Worm (Caenorhabditis elegans) whole organism, late embryonic: ENCODE results near the gene act-5.
A peak's percentile ranks its signal among the peaks of the same experiment; 100 is the strongest.

Source experiments
- C08G9.2 ChIP-seq: sonication (generic microtip); optimal IDR thresholded peaks from 2 replicates; lab custom pipeline; 2016; ENCODE audit warnings: mild to moderate bottlenecking, missing genetic modification characterization, moderate library complexity, missing compliant biosample characterization
- C38D4.7 ChIP-seq: fragments of 200-800 bp; sonication (Bioruptor generic); optimal IDR thresholded peaks from 2 replicates; lab custom pipeline; 2018; ENCODE audit warnings: mild to moderate bottlenecking, missing genetic modification characterization, moderate library complexity, missing compliant biosample characterization
- F13H6.1 ChIP-seq: sonication (generic microtip); optimal IDR thresholded peaks from 2 replicates; lab custom pipeline; 2016; ENCODE audit warnings: missing genetic modification characterization, missing compliant biosample characterization
- K02D7.2 ChIP-seq: sonication (generic microtip); optimal IDR thresholded peaks from 2 replicates; lab custom pipeline; 2017; ENCODE audit warnings: mild to moderate bottlenecking, missing genetic modification characterization, missing compliant biosample characterization
- Y22D7AL.16 ChIP-seq: sonication (generic microtip); optimal IDR thresholded peaks from 2 replicates; lab custom pipeline; 2016; ENCODE audit warnings: missing genetic modification characterization, missing compliant biosample characterization
- ahr-1 ChIP-seq: sonication (generic microtip); optimal IDR thresholded peaks from 2 replicates; lab custom pipeline; 2016; ENCODE audit warnings: missing genetic modification characterization, missing compliant biosample characterization
- ama-1 ChIP-seq: fragments of 150-350 bp; optimal IDR thresholded peaks from 2 replicates; lab custom pipeline; 2014
- ceh-14 ChIP-seq: sonication (generic microtip); optimal IDR thresholded peaks from 2 replicates; lab custom pipeline; 2016; ENCODE audit warnings: missing genotype, missing genetic modification characterization, missing compliant biosample characterization
- ceh-2 ChIP-seq: sonication (generic microtip); optimal IDR thresholded peaks from 2 replicates; lab custom pipeline; 2016; ENCODE audit warnings: missing genotype, missing genetic modification characterization, missing compliant biosample characterization
- ceh-22 ChIP-seq: sonication (generic microtip); optimal IDR thresholded peaks from 2 replicates; lab custom pipeline; 2017; ENCODE audit warnings: missing biosample characterization, missing genetic modification characterization
- ceh-24 ChIP-seq: sonication (generic microtip); optimal IDR thresholded peaks from 2 replicates; lab custom pipeline; 2016; ENCODE audit warnings: mild to moderate bottlenecking, missing genetic modification characterization, missing compliant biosample characterization
- ceh-30 ChIP-seq: fragments of 150-350 bp; optimal IDR thresholded peaks from 2 replicates; lab custom pipeline; 2014; ENCODE audit warnings: missing biosample characterization, missing genetic modification characterization
- ceh-31 ChIP-seq: sonication (generic microtip); optimal IDR thresholded peaks from 2 replicates; lab custom pipeline; 2016; ENCODE audit warnings: missing genetic modification characterization, missing compliant biosample characterization
- ceh-48 ChIP-seq: sonication (generic microtip); optimal IDR thresholded peaks from 2 replicates; lab custom pipeline; 2016; ENCODE audit warnings: missing genetic modification characterization, inconsistent platforms, missing compliant biosample characterization
- ceh-6 ChIP-seq: fragments of 200-800 bp; sonication (Bioruptor generic); optimal IDR thresholded peaks from 2 replicates; lab custom pipeline; 2018; ENCODE audit warnings: mild to moderate bottlenecking, missing genetic modification characterization, missing compliant biosample characterization
- che-1 ChIP-seq: sonication (generic microtip); optimal IDR thresholded peaks from 2 replicates; lab custom pipeline; 2016; ENCODE audit warnings: mild to moderate bottlenecking, missing genetic modification characterization, missing compliant biosample characterization
- dmd-4 ChIP-seq: sonication (generic microtip); optimal IDR thresholded peaks from 2 replicates; lab custom pipeline; 2016; ENCODE audit warnings: borderline replicate concordance, missing genetic modification characterization, missing compliant biosample characterization
- elt-2 ChIP-seq: sonication (generic microtip); optimal IDR thresholded peaks from 2 replicates; lab custom pipeline; 2016; ENCODE audit warnings: missing genetic modification reagents, missing genetic modification characterization, missing compliant biosample characterization
- elt-4 ChIP-seq: sonication (generic microtip); optimal IDR thresholded peaks from 2 replicates; lab custom pipeline; 2016; ENCODE audit warnings: missing genetic modification characterization, missing compliant biosample characterization
- fkh-10 ChIP-seq: fragments of 150-350 bp; optimal IDR thresholded peaks from 2 replicates; lab custom pipeline; 2014; ENCODE audit warnings: missing biosample characterization, missing genetic modification reagents, missing genetic modification characterization
- fkh-6 ChIP-seq: sonication (generic microtip); optimal IDR thresholded peaks from 2 replicates; lab custom pipeline; 2016; ENCODE audit warnings: missing genetic modification characterization, missing compliant biosample characterization
- gmeb-2 ChIP-seq: sonication (generic microtip); optimal IDR thresholded peaks from 2 replicates; lab custom pipeline; 2016; ENCODE audit warnings: missing genetic modification characterization, inconsistent platforms, missing compliant biosample characterization
- hlh-15 ChIP-seq: sonication (generic microtip); optimal IDR thresholded peaks from 2 replicates; lab custom pipeline; 2016; ENCODE audit warnings: missing genetic modification characterization, missing compliant biosample characterization
- lin-11 ChIP-seq: fragments of 200-800 bp; sonication (Bioruptor generic); optimal IDR thresholded peaks from 2 replicates; lab custom pipeline; 2018; ENCODE audit warnings: mild to moderate bottlenecking, missing genetic modification characterization, missing compliant biosample characterization
- mec-3 ChIP-seq: sonication (generic microtip); optimal IDR thresholded peaks from 2 replicates; lab custom pipeline; 2016; ENCODE audit warnings: borderline replicate concordance, missing genetic modification characterization, missing compliant biosample characterization
- nhr-232 ChIP-seq: sonication (generic microtip); optimal IDR thresholded peaks from 2 replicates; lab custom pipeline; 2016; ENCODE audit warnings: missing genetic modification characterization, missing compliant biosample characterization
- odd-2 ChIP-seq: sonication (generic microtip); optimal IDR thresholded peaks from 2 replicates; lab custom pipeline; 2017; ENCODE audit warnings: antibody characterized with exemption, mild to moderate bottlenecking, missing genetic modification characterization, missing compliant biosample characterization
- pax-1 ChIP-seq: fragments of 150-350 bp; optimal IDR thresholded peaks from 2 replicates; lab custom pipeline; 2014; ENCODE audit warnings: missing biosample characterization, missing genetic modification characterization
- pha-2 ChIP-seq: sonication (generic microtip); optimal IDR thresholded peaks from 2 replicates; lab custom pipeline; 2017; ENCODE audit warnings: mild to moderate bottlenecking, missing genetic modification characterization, missing compliant biosample characterization
- pqm-1 ChIP-seq: sonication (generic microtip); optimal IDR thresholded peaks from 2 replicates; lab custom pipeline; 2016; ENCODE audit warnings: missing genetic modification characterization, missing compliant biosample characterization
- rnt-1 ChIP-seq: sonication (generic microtip); optimal IDR thresholded peaks from 2 replicates; lab custom pipeline; 2016; ENCODE audit warnings: missing genetic modification characterization, missing compliant biosample characterization
- sox-4 ChIP-seq: sonication (generic microtip); optimal IDR thresholded peaks from 2 replicates; lab custom pipeline; 2017; ENCODE audit warnings: mild to moderate bottlenecking, missing genetic modification characterization, inconsistent platforms, missing compliant biosample characterization
- syd-9 ChIP-seq: sonication (generic microtip); optimal IDR thresholded peaks from 2 replicates; lab custom pipeline; 2016; ENCODE audit warnings: mild to moderate bottlenecking, missing genetic modification characterization, moderate library complexity, missing compliant biosample characterization
- ttx-3 ChIP-seq: sonication (generic microtip); optimal IDR thresholded peaks from 2 replicates; lab custom pipeline; 2016; ENCODE audit warnings: missing genetic modification reagents, missing genetic modification characterization, missing compliant biosample characterization
- unc-55 ChIP-seq: sonication (generic microtip); optimal IDR thresholded peaks from 2 replicates; lab custom pipeline; 2017; ENCODE audit warnings: missing biosample characterization, missing genetic modification reagents, missing genetic modification characterization
- zip-5 ChIP-seq: sonication (generic microtip); optimal IDR thresholded peaks from 2 replicates; lab custom pipeline; 2016; ENCODE audit warnings: missing genetic modification characterization, missing compliant biosample characterization

Gene act-5

DNA sequence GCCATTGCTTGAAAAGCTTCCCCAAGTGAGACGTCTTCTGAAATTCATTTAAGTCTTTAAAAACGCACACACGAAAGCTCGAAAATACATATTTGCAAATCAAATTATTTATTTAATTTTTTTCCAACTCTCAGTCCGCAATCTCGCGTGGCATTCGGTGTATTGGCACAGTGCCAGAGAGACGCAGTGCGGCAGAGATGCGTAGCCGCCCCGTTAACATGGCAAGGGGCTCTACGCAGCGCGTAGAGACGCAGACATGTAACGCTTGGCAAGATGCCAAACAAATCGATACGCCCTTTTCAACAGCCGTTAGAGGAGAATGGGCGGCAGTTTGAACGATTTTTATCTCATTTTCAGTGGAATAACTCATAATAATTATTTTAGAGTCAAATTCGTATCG lies 37.7 kb upstream of the act-5 start, which contains the start of the genes drr-2 and set-16 (continued):
- TF ChIP-seq C38D4.7 (no peak), hlh-15 (no peak), ceh-14 (tag; lab: Kevin White, UChicago) (peak; percentile 90), ttx-3 (tag; lab: Kevin White, UChicago) (peak; percentile 19), ceh-48 (peak; percentile 97), nhr-232 (tag; lab: Kevin White, UChicago) (no peak), pha-2 (tag; lab: Kevin White, UChicago) (peak; percentile 60), ceh-30 (peak; percentile 93), fkh-10 (GFP tag; lab: Kevin White, UChicago) (peak; percentile 43), lin-11 (tag; lab: Kevin White, UChicago) (no peak), ceh-2 (peak; percentile 12), elt-2 (peak; percentile 82), ama-1 (lab: Kevin White, UChicago) (no peak), zip-5 (tag; lab: Kevin White, UChicago) (no peak), dmd-4 (tag; lab: Kevin White, UChicago) (no peak), fkh-6 (tag; lab: Kevin White, UChicago) (no peak), sox-4 (no peak), F13H6.1 (tag; lab: Kevin White, UChicago) (peak; percentile 40), che-1 (tag; lab: Kevin White, UChicago) (peak; percentile 20), ceh-24 (tag; lab: Kevin White, UChicago) (no peak), unc-55 (GFP tag; lab: Kevin White, UChicago) (peak; percentile 94), ceh-31 (tag; lab: Kevin White, UChicago) (peak; percentile 90), ahr-1 (tag; lab: Kevin White, UChicago) (peak; percentile 21), gmeb-2 (tag; lab: Kevin White, UChicago) (peak; percentile 21)

DNA sequence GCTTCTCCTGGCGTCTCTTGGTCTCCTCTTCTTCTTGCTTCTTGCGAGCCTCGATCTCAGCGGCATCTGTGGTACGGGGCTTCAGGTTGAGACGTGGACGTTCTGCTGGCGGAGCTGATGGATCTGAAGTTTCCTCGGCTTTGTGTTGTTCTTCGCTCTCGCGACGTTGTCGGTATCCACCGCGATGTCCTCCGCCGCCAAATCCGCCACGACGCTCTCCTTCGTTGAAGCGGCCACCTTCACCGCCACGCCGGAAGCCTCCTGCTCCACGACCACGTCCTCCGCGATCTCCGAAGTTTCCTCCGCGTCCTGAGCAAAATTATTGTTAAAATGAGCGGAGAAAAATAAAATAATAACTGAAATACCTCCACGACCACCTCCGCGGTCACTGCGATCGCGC lies 36.9 kb upstream of the act-5 start:
- TF ChIP-seq rnt-1 (tag; lab: Kevin White, UChicago) (no peak), syd-9 (no peak)

DNA sequence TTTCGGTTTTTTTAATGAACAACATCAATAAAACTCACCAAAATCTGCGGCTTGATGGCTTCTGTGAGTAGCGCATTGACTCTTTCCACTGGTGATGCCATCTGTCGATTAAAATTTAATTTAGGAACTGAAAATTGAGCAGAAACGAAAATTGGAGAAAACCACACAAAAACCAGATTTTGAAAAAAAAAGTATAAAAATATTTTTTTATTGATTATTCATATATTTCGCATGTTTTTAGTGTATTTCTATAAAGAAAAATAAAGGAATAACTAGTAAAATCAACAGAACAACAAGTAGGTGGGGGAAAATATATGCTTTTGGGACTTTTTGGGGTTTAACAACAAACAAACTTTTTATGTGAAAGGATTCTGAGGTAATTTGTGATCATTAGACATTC lies 36.4 kb upstream of the act-5 start, which contains the start of gene T12D8.10:
Gene T12D8.10, minus strand, starts transcription at position 101 of the 400 bp plus-strand sequence.
- TF ChIP-seq elt-2 (no peak), ceh-2 (no peak), C08G9.2 (tag; lab: Kevin White, UChicago) (no peak), dmd-4 (tag; lab: Kevin White, UChicago) (no peak), nhr-232 (tag; lab: Kevin White, UChicago) (no peak), fkh-6 (tag; lab: Kevin White, UChicago) (no peak), C38D4.7 (no peak), pax-1 (tag; lab: Kevin White, UChicago) (no peak)

DNA sequence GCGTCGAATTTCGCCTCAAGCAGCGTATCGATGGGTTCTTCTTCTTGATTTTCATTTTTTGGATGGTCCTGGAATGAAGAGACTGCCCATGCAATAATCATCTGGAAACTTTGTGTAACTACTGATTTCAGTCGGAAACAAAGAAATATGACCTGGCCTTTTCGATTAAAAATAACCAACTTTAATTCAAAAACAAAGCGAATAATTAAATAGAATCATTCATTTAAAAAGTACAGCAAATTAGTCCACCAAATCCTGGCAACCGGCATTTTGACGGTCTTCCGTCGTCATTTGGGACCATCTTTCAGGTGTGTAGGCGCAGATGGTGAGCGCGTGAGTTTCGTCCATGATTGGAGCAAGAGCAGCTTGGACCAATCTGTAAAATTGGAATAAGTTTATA lies 35.7 kb upstream of the act-5 start, which contains the start of gene acbp-5:
Gene acbp-5, minus strand, starts transcription at position 101 of the 400 bp plus-strand sequence.
- TF ChIP-seq C08G9.2 (tag; lab: Kevin White, UChicago) (no peak), che-1 (tag; lab: Kevin White, UChicago) (no peak), unc-55 (GFP tag; lab: Kevin White, UChicago) (no peak), ceh-6 (GFP tag; lab: Kevin White, UChicago) (no peak), elt-4 (tag; lab: Kevin White, UChicago) (no peak), pqm-1 (tag; lab: Kevin White, UChicago) (no peak), zip-5 (tag; lab: Kevin White, UChicago) (no peak), mec-3 (no peak), Y22D7AL.16 (tag; lab: Kevin White, UChicago) (no peak), ceh-2 (no peak), K02D7.2 (tag; lab: Kevin White, UChicago) (no peak), odd-2 (no peak)

DNA sequence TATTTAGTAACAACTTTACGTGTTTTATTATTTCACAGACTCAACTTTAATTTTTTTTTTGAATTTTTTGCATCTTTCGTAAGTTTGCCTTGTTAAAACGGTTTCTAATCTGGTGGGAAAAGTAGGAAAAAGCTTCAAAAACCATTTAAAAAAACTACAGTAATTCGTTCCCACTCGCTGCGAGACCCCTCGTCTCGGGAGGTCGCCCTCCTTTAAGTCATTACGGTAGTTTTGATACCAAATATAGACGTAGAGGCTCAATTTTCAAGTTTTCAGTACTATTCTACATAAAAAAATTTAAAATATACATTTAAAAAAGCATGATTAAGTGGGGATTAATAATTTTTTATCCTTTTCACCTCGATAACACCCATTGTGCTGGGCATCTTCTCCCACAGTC lies 35.0 kb upstream of the act-5 start:
- no peak for TF ChIP-seq pha-2 (tag; lab: Kevin White, UChicago)
- TF ChIP-seq ceh-22: no peak
